Worm (Caenorhabditis elegans) whole organism, L2 larva: ENCODE data around the gene rps-13.

ENCODE experiments used
- dmd-4 ChIP-seq: sonication (generic microtip); optimal IDR thresholded peaks from 2 replicates; lab custom pipeline; 2017; ENCODE audit warnings: missing biosample characterization, missing genetic modification characterization
- mdl-1 ChIP-seq, 2 experiments: fragments of 150-350 bp in 1 of 2; sonication (generic microtip) in 1 of 2; optimal IDR thresholded peaks; 2 replicates each; lab custom pipeline; 2017; ENCODE audit warnings: missing biosample characterization in 2 of 2, missing genetic modification characterization in 2 of 2
- nhr-21 ChIP-seq: fragments of 150-350 bp; optimal IDR thresholded peaks from 2 replicates; lab custom pipeline; 2014; ENCODE audit warnings: missing biosample characterization, missing genetic modification characterization

- TF ChIP-seq dmd-4 (no peak), mdl-1 (tag; optimal IDR thresholded peaks at IDR 0.05; lab: Kevin White, UChicago) (no peak), nhr-21 (no peak)
Measured at ce11 chrIII:6345968-6346498, 28.8 kb downstream of the rps-13 start, which contains the start of the genes trmt-10C.2 and C56G2.22.
